Worm (Caenorhabditis elegans) whole organism, L3 larva: ENCODE data around the gene Y116A8C.40.

ENCODE experiments used
- R02D3.7 ChIP-seq: fragments of 150-350 bp; optimal IDR thresholded peaks from 2 replicates; lab custom pipeline; 2014; ENCODE audit warnings: missing biosample characterization, missing genetic modification characterization
- ZK546.5 ChIP-seq: sonication (generic microtip); optimal IDR thresholded peaks from 2 replicates; lab custom pipeline; 2017; ENCODE audit warnings: missing biosample characterization, missing genetic modification characterization
- ama-1 ChIP-seq: fragments of 150-350 bp; optimal IDR thresholded peaks from 2 replicates; lab custom pipeline; 2018
- ceh-82 ChIP-seq: fragments of 150-350 bp; optimal IDR thresholded peaks from 2 replicates; lab custom pipeline; 2014; ENCODE audit warnings: missing biosample characterization, missing genetic modification characterization
- daf-12 ChIP-seq: fragments of 150-350 bp; optimal IDR thresholded peaks from 2 replicates; lab custom pipeline; 2014; ENCODE audit warnings: missing biosample characterization, missing genetic modification reagents, missing genetic modification characterization
- elt-3 ChIP-seq, 3 experiments: fragments of 150-350 bp in 1 of 3; sonication (generic microtip) in 2 of 3; optimal IDR thresholded peaks; 2 replicates in 2 of 3; 4 replicates in 1 of 3; lab custom pipeline; 2014 to 2017; ENCODE audit warnings: missing biosample characterization in 3 of 3, missing genetic modification characterization in 3 of 3
- lin-15B ChIP-seq: fragments of 150-350 bp; optimal IDR thresholded peaks from 2 replicates; lab custom pipeline; 2014; ENCODE audit warnings: missing biosample characterization, missing genetic modification characterization
- lin-39 ChIP-seq: fragments of 150-350 bp; optimal IDR thresholded peaks from 2 replicates; lab custom pipeline; 2018; ENCODE audit warnings: missing biosample characterization, missing genetic modification reagents, missing genetic modification characterization
- lsy-12 ChIP-seq: sonication (generic microtip); optimal IDR thresholded peaks from 2 replicates; lab custom pipeline; 2016; ENCODE audit warnings: mild to moderate bottlenecking, missing genetic modification characterization, missing compliant biosample characterization
- nhr-25 ChIP-seq: sonication (generic microtip); optimal IDR thresholded peaks from 2 replicates; lab custom pipeline; 2017; ENCODE audit warnings: missing biosample characterization, missing genetic modification characterization
- nhr-28 ChIP-seq: fragments of 150-350 bp; optimal IDR thresholded peaks from 2 replicates; lab custom pipeline; 2014; ENCODE audit warnings: missing biosample characterization, missing genetic modification characterization
- pha-4 ChIP-seq: fragments of 150-350 bp; optimal IDR thresholded peaks from 2 replicates; lab custom pipeline; 2014; ENCODE audit warnings: missing biosample characterization, missing genetic modification reagents, missing genetic modification characterization
- tbx-2 ChIP-seq: sonication (generic microtip); optimal IDR thresholded peaks from 2 replicates; lab custom pipeline; 2016; ENCODE audit warnings: mild to moderate bottlenecking, missing genetic modification characterization, missing compliant biosample characterization

- no peak for TF ChIP-seq elt-3 (tag; optimal IDR thresholded peaks at IDR 0.05; lab: Kevin White, UChicago)
- no peak for TF ChIP-seq ZK546.5 (tag; lab: Kevin White, UChicago)
- TF ChIP-seq ama-1 (lab: Kevin White, UChicago): no peak
- no peak for TF ChIP-seq nhr-28 (tag; lab: Kevin White, UChicago)
- TF ChIP-seq ceh-82 (tag; lab: Kevin White, UChicago): no peak
- no peak for TF ChIP-seq lsy-12 (tag; lab: Kevin White, UChicago)
- TF ChIP-seq pha-4: no peak
- TF ChIP-seq R02D3.7 (tag; lab: Kevin White, UChicago): no peak
- no peak for TF ChIP-seq nhr-25 (tag; lab: Kevin White, UChicago)
- TF ChIP-seq tbx-2: no peak
- no peak for TF ChIP-seq daf-12 (tag; lab: Kevin White, UChicago)
- TF ChIP-seq lin-15B (tag; lab: Kevin White, UChicago): no peak
- no peak for TF ChIP-seq lin-39 (tag; lab: Kevin White, UChicago)
Measured at ce11 chrIV:17103615-17104014, 47.2 kb downstream of the Y116A8C.40 start, which contains the start of gene Y116A8C.30.
